Worm (Caenorhabditis elegans): Measurements from ENCODE around the gene F35C11.7.
A peak's percentile ranks its signal among the peaks of the same experiment; 100 is the strongest.

DNA sequence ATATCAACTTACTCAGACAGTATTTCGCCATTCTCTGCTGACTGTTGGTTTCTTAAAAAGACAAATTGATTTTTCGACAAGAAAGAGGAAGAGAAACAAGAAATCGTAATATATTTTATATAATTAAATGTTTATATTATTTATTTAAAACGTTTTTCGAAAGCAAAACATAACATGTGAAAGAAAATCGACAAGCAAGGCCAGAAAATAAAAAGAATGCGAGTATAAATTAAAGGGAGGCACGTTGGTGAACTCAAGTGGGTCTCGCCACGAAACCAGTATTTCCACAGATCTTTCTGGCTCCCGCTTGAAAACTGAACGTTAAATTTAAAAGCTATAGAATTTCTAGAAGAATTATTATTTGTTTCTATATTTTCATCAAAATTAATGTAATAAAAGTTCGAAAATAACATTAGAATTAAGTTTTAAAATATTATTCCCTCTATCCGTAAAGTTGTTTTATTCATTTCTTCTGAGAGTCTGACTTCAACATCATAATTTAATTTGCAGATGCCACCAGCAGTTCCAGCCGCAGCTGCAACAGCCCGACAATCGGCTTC is 27.1 kb downstream of the F35C11.7 start, which contains the start of the genes nst-1 and cct-4:
- TF ChIP-seq snpc-4 (tag; optimal IDR thresholded peaks at IDR 0.05) (no peak), R02D3.7 (tag; optimal IDR thresholded peaks at IDR 0.05) (no peak), sem-4 (tag; optimal IDR thresholded peaks at IDR 0.05) (no peak), blmp-1 (tag; optimal IDR thresholded peaks at IDR 0.05; ENCODE audit: insufficient read depth) (no peak), ceh-16 (tag; optimal IDR thresholded peaks at IDR 0.05) (no peak), ZK546.5 (tag; optimal IDR thresholded peaks at IDR 0.05) (no peak), alr-1 (tag; optimal IDR thresholded peaks at IDR 0.05) (no peak), mdl-1 (tag; optimal IDR thresholded peaks at IDR 0.05) (no peak), lin-13 (GFP tag; optimal IDR thresholded peaks at IDR 0.05) (peak; percentile 6)

Measured in whole organism, L2 larva.